Fruit fly (Drosophila melanogaster) whole organism, embryonic: Measurements from ENCODE around the gene VGlut.

Source experiments
- ATbp ChIP-seq: fragments of 200-800 bp; sonication (Bioruptor generic); optimal IDR thresholded peaks from 2 replicates; lab custom pipeline; 2017; ENCODE audit warnings: missing biosample characterization, mild to moderate bottlenecking, missing genetic modification characterization, missing genetic modification reagents
- CG1024 ChIP-seq: fragments of 200-800 bp; sonication (Bioruptor generic); IDR thresholded peaks from 2 replicates; pipeline ENCODE4 v1.3.6; 2022; ENCODE audit warnings: missing biosample characterization, missing genetic modification characterization
- CG10543 ChIP-seq: fragments of 200-800 bp; sonication (Bioruptor generic); optimal IDR thresholded peaks from 3 replicates; lab custom pipeline; 2017; ENCODE audit warnings: missing biosample characterization, mild to moderate bottlenecking, missing genetic modification characterization, moderate library complexity
- CG12299 ChIP-seq: fragments of 200-800 bp; sonication (Bioruptor generic); optimal IDR thresholded peaks from 2 replicates; lab custom pipeline; 2018; ENCODE audit warnings: missing biosample characterization, mild to moderate bottlenecking, missing genetic modification characterization
- CG1602 ChIP-seq: fragments of 200-800 bp; sonication (Bioruptor generic); optimal IDR thresholded peaks from 3 replicates; lab custom pipeline; 2016; ENCODE audit warnings: missing biosample characterization, missing genetic modification characterization
- CG17359 ChIP-seq: fragments of 200-800 bp; sonication (Bioruptor generic); optimal IDR thresholded peaks from 3 replicates; lab custom pipeline; 2018; ENCODE audit warnings: missing biosample characterization, mild to moderate bottlenecking, missing genetic modification characterization, moderate library complexity
- CG17612 ChIP-seq: fragments of 200-800 bp; sonication (Bioruptor generic); IDR thresholded peaks from 2 replicates; pipeline ENCODE4 v1.3.6; 2022; ENCODE audit warnings: missing biosample characterization, missing genetic modification characterization
- CG1792 ChIP-seq: fragments of 200-800 bp; sonication (Bioruptor generic); optimal IDR thresholded peaks from 2 replicates; lab custom pipeline; 2016; ENCODE audit warnings: missing biosample characterization, missing genetic modification characterization
- CG18011 ChIP-seq: fragments of 200-800 bp; sonication (Bioruptor generic); optimal IDR thresholded peaks from 2 replicates; lab custom pipeline; 2017; ENCODE audit warnings: missing biosample characterization, missing genetic modification characterization, mild to moderate bottlenecking, moderate library complexity, missing genotype
- CG2116 ChIP-seq: fragments of 200-800 bp; sonication (Bioruptor generic); optimal IDR thresholded peaks from 3 replicates; lab custom pipeline; 2018; ENCODE audit warnings: missing biosample characterization, mild to moderate bottlenecking, missing genetic modification characterization
- CG2889 ChIP-seq: fragments of 200-800 bp; sonication (Bioruptor generic); IDR thresholded peaks from 3 replicates; pipeline ENCODE4 v1.3.6; 2022; ENCODE audit warnings: missing biosample characterization, missing genetic modification characterization
- CG30403 ChIP-seq: fragments of 200-800 bp; sonication (Bioruptor generic); optimal IDR thresholded peaks from 3 replicates; lab custom pipeline; 2016; ENCODE audit warnings: missing biosample characterization, missing genetic modification characterization
- CG31388 ChIP-seq: fragments of 200-800 bp; sonication (Bioruptor generic); optimal IDR thresholded peaks from 2 replicates; lab custom pipeline; 2016; ENCODE audit warnings: missing biosample characterization, missing genetic modification characterization
- CG32532 ChIP-seq: fragments of 200-800 bp; sonication (Bioruptor generic); IDR thresholded peaks from 2 replicates; pipeline ENCODE4 v1.3.6; 2022; ENCODE audit warnings: missing biosample characterization, missing genetic modification characterization
- CG4404 ChIP-seq: fragments of 200-800 bp; sonication (Bioruptor generic); IDR thresholded peaks from 2 replicates; pipeline ENCODE4 v1.3.6; 2022; ENCODE audit warnings: missing biosample characterization, missing genetic modification characterization
- CG6765 ChIP-seq: fragments of 200-800 bp; sonication (Bioruptor generic); optimal IDR thresholded peaks from 3 replicates; lab custom pipeline; 2017; ENCODE audit warnings: missing biosample characterization, mild to moderate bottlenecking, missing genetic modification characterization
- CG7963 ChIP-seq: fragments of 200-800 bp; sonication (Bioruptor generic); IDR thresholded peaks from 3 replicates; pipeline ENCODE4 v1.3.6; 2022; ENCODE audit warnings: missing biosample characterization, missing genetic modification characterization; ENCODE audit not compliant: partially characterized antibody
- CG8290 ChIP-seq, 3 experiments: fragments of 200-800 bp; sonication (Bioruptor generic); optimal IDR thresholded peaks; 2 replicates each; lab custom pipeline; 2016 to 2019; ENCODE audit warnings: missing biosample characterization in 3 of 3, missing genetic modification characterization in 3 of 3, mild to moderate bottlenecking in 2 of 3, moderate library complexity in 1 of 3
- CG8924 ChIP-seq: fragments of 200-800 bp; optimal IDR thresholded peaks from 3 replicates; lab custom pipeline; 2019; ENCODE audit warnings: missing biosample characterization, mild to moderate bottlenecking, missing genetic modification characterization, moderate library complexity
- CoRest ChIP-seq: fragments of 200-800 bp; sonication (Bioruptor generic); optimal IDR thresholded peaks from 3 replicates; lab custom pipeline; 2018; ENCODE audit warnings: missing biosample characterization, mild to moderate bottlenecking, missing genetic modification characterization, moderate library complexity
- Dad ChIP-seq: fragments of 200-800 bp; sonication (Bioruptor generic); optimal IDR thresholded peaks from 3 replicates; lab custom pipeline; 2016; ENCODE audit warnings: missing biosample characterization, missing genetic modification characterization
- Dp ChIP-seq: fragments of 200-800 bp; sonication (Bioruptor generic); optimal IDR thresholded peaks from 2 replicates; lab custom pipeline; 2018; ENCODE audit warnings: missing biosample characterization, mild to moderate bottlenecking, missing genetic modification characterization, moderate library complexity
- Drgx ChIP-seq: fragments of 200-800 bp; sonication (Bioruptor generic); IDR thresholded peaks from 2 replicates; pipeline ENCODE4 v1.3.6; 2022; ENCODE audit warnings: missing biosample characterization, missing genetic modification characterization
- E2f1 ChIP-seq: fragments of 200-800 bp; sonication (Bioruptor generic); IDR thresholded peaks from 2 replicates; pipeline ENCODE4 v1.3.6; 2022; ENCODE audit warnings: missing biosample characterization, missing genetic modification characterization
- Elba2 ChIP-seq: fragments of 200-800 bp; sonication (Bioruptor generic); optimal IDR thresholded peaks from 3 replicates; lab custom pipeline; 2016; ENCODE audit warnings: missing biosample characterization, missing genetic modification characterization
- Ets97D ChIP-seq: fragments of 200-800 bp; sonication (Bioruptor generic); optimal IDR thresholded peaks from 3 replicates; lab custom pipeline; 2016; ENCODE audit warnings: missing biosample characterization, missing genetic modification characterization
- GATAe ChIP-seq: fragments of 200-800 bp; sonication (Bioruptor generic); conservative IDR thresholded peaks from 2 replicates; pipeline ENCODE4 v1.3.6; 2022; ENCODE audit warnings: missing biosample characterization, missing genetic modification characterization
- HmgZ ChIP-seq: fragments of 200-800 bp; sonication (Bioruptor generic); optimal IDR thresholded peaks from 2 replicates; lab custom pipeline; 2018; ENCODE audit warnings: missing biosample characterization, mild to moderate bottlenecking, missing genetic modification characterization
- Hr78 ChIP-seq, 2 experiments: fragments of 200-800 bp in 1 of 2; fragments of >200 bp in 1 of 2; sonication (Bioruptor generic) in 1 of 2; optimal IDR thresholded peaks; 2 replicates each; lab custom pipeline; 2017 to 2019; ENCODE audit warnings: missing biosample characterization in 2 of 2, missing genetic modification characterization in 2 of 2, mild to moderate bottlenecking in 1 of 2, moderate library complexity in 1 of 2
- Nf-YC ChIP-seq: fragments of 200-800 bp; optimal IDR thresholded peaks from 3 replicates; lab custom pipeline; 2019; ENCODE audit warnings: missing biosample characterization, mild to moderate bottlenecking, missing genetic modification characterization, moderate library complexity
- PHDP ChIP-seq: fragments of 200-800 bp; sonication (Bioruptor generic); optimal IDR thresholded peaks from 3 replicates; lab custom pipeline; 2018; ENCODE audit warnings: missing biosample characterization, mild to moderate bottlenecking, missing genetic modification characterization, moderate library complexity
- Ravus ChIP-seq: fragments of 200-800 bp; sonication (Bioruptor generic); IDR thresholded peaks from 2 replicates; pipeline ENCODE4 v1.3.6; 2022; ENCODE audit warnings: missing biosample characterization, missing genetic modification characterization
- Six4 ChIP-seq: fragments of 200-800 bp; sonication (Bioruptor generic); optimal IDR thresholded peaks from 2 replicates; lab custom pipeline; 2016; ENCODE audit warnings: missing biosample characterization, missing genetic modification characterization
- Usf ChIP-seq: fragments of 200-800 bp; sonication (Bioruptor generic); optimal IDR thresholded peaks from 2 replicates; lab custom pipeline; 2017; ENCODE audit warnings: missing genotype, missing biosample characterization, missing genetic modification characterization
- bbx ChIP-seq: fragments of 200-800 bp; sonication (Bioruptor generic); IDR thresholded peaks from 2 replicates; pipeline ENCODE4 v1.3.6; 2022; ENCODE audit warnings: missing biosample characterization, missing genetic modification characterization; ENCODE audit not compliant: partially characterized antibody
- da ChIP-seq: fragments of 200-800 bp; sonication (Bioruptor generic); optimal IDR thresholded peaks from 2 replicates; lab custom pipeline; 2016; ENCODE audit warnings: missing biosample characterization, missing genetic modification characterization
- dan ChIP-seq: fragments of 200-800 bp; sonication (Bioruptor generic); IDR thresholded peaks from 2 replicates; pipeline ENCODE4 v1.3.6; 2022; ENCODE audit warnings: missing biosample characterization, missing genetic modification characterization
- esg ChIP-seq: fragments of 200-800 bp; sonication (Bioruptor generic); conservative IDR thresholded peaks from 2 replicates; pipeline ENCODE4 v1.3.6; 2022; ENCODE audit warnings: missing biosample characterization, missing genetic modification characterization
- fd96Cb ChIP-seq: fragments of 200-800 bp; sonication (Bioruptor generic); optimal IDR thresholded peaks from 2 replicates; lab custom pipeline; 2018; ENCODE audit warnings: missing biosample characterization, mild to moderate bottlenecking, missing genetic modification characterization, moderate library complexity
- gcm2 ChIP-seq: fragments of 200-800 bp; sonication (Bioruptor generic); optimal IDR thresholded peaks from 2 replicates; lab custom pipeline; 2016; ENCODE audit warnings: missing biosample characterization, missing genetic modification characterization
- gsb-n ChIP-seq: fragments of 200-800 bp; sonication (Bioruptor generic); optimal IDR thresholded peaks from 3 replicates; lab custom pipeline; 2018; ENCODE audit warnings: missing biosample characterization, mild to moderate bottlenecking, missing genetic modification characterization
- her ChIP-seq: fragments of 200-800 bp; sonication (Bioruptor generic); optimal IDR thresholded peaks from 2 replicates; lab custom pipeline; 2016; ENCODE audit warnings: missing biosample characterization, missing genetic modification characterization
- insv ChIP-seq, 2 experiments: fragments of 200-800 bp; sonication (Bioruptor generic); optimal IDR thresholded peaks; 3 replicates each; lab custom pipeline; 2016 to 2018; ENCODE audit warnings: missing biosample characterization in 2 of 2, missing genetic modification characterization in 2 of 2
- knrl ChIP-seq: fragments of 200-800 bp; sonication (Bioruptor generic); IDR thresholded peaks from 3 replicates; pipeline ENCODE4 v1.3.6; 2022; ENCODE audit warnings: missing biosample characterization, missing genetic modification characterization; ENCODE audit not compliant: partially characterized antibody
- onecut ChIP-seq: fragments of 200-800 bp; sonication (Bioruptor generic); IDR thresholded peaks from 2 replicates; pipeline ENCODE4 v1.3.6; 2022; ENCODE audit warnings: missing biosample characterization, missing genetic modification characterization
- pita ChIP-seq: fragments of 200-800 bp; sonication (Bioruptor generic); optimal IDR thresholded peaks from 2 replicates; lab custom pipeline; 2017; ENCODE audit warnings: missing biosample characterization, mild to moderate bottlenecking, missing genetic modification characterization
- row ChIP-seq: fragments of 200-800 bp; sonication (Bioruptor generic); IDR thresholded peaks from 3 replicates; pipeline ENCODE4 v1.3.6; 2022; ENCODE audit warnings: missing biosample characterization, missing genetic modification characterization
- sqz ChIP-seq: fragments of 200-800 bp; sonication (Bioruptor generic); optimal IDR thresholded peaks from 3 replicates; lab custom pipeline; 2018; ENCODE audit warnings: missing biosample characterization, mild to moderate bottlenecking, missing genetic modification characterization
- zen2 ChIP-seq: fragments of 200-800 bp; sonication (Bioruptor generic); IDR thresholded peaks from 3 replicates; pipeline ENCODE4 v1.3.6; 2022; ENCODE audit warnings: missing biosample characterization, missing genetic modification characterization; ENCODE audit not compliant: partially characterized antibody

The VGlut gene

dm6 chr2L:2363626-2364147 lies 36.4 kb upstream of the VGlut start (continued):
- TF ChIP-seq HmgZ (tag; lab: Kevin White, UChicago) (peak; percentile 91), E2f1 (GFP tag; lab: Robert Waterston, UW) (peak; percentile 84), CG8924 (tag; lab: Kevin White, UChicago) (peak; percentile 91), CG12299 (tag; lab: Kevin White, UChicago) (peak; percentile 91), CG18011 (peak; percentile 47), her (GFP tag; lab: Kevin White, UChicago) (no peak), CG17359 (tag; lab: Kevin White, UChicago) (peak; percentile 91), CG8290 (GFP tag; optimal IDR thresholded peaks at IDR 0.05; lab: Kevin White, UChicago) (peak; percentile 51), CG8290 (tag; optimal IDR thresholded peaks at IDR 0.05; lab: Kevin White, UChicago) (peak; percentile 24 to 63), CG10543 (GFP tag; lab: Kevin White, UChicago) (peak; percentile 86), CG32532 (GFP tag; lab: Robert Waterston, UW) (peak; percentile 88), GATAe (peak; percentile 49; the same call in 1 of the 2 replicates), pita (GFP tag; lab: Kevin White, UChicago) (no peak), CG1792 (GFP tag; lab: Kevin White, UChicago) (peak; percentile 25), CG1024 (GFP tag; lab: Robert Waterston, UW) (peak; percentile 72), Ravus (GFP tag; lab: Robert Waterston, UW) (peak; percentile 56), gcm2 (GFP tag; lab: Kevin White, UChicago) (peak; percentile 64), ATbp (GFP tag; lab: Kevin White, UChicago) (peak; percentile 80), Dp (GFP tag; lab: Kevin White, UChicago) (no peak), Elba2 (GFP tag; lab: Kevin White, UChicago) (peak; percentile 0), gsb-n (tag; lab: Kevin White, UChicago) (peak; percentile 94), Usf (GFP tag; lab: Kevin White, UChicago) (peak; percentile 58), Hr78 (GFP tag; optimal IDR thresholded peaks at IDR 0.05; lab: Kevin White, UChicago) (peak in 1 of 2 experiments; percentile 70), Ets97D (peak; percentile 48), knrl (GFP tag; lab: Robert Waterston, UW) (no peak), zen2 (GFP tag; lab: Robert Waterston, UW) (no peak), PHDP (tag; lab: Kevin White, UChicago) (peak; percentile 92), CG2116 (GFP tag; lab: Kevin White, UChicago) (peak; percentile 45), insv (GFP tag; optimal IDR thresholded peaks at IDR 0.05; lab: Kevin White, UChicago) (peak in 1 of 2 experiments; percentile 58), CG17612 (GFP tag; lab: Robert Waterston, UW) (no peak), CG7963 (GFP tag; lab: Robert Waterston, UW) (no peak), CoRest (tag; lab: Kevin White, UChicago) (peak; percentile 91), fd96Cb (tag; lab: Kevin White, UChicago) (peak; percentile 91), CG4404 (no peak; the same call in 1 of the 2 replicates), Nf-YC (tag; lab: Kevin White, UChicago) (peak; percentile 75), row (GFP tag; lab: Robert Waterston, UW) (peak; percentile 92), bbx (GFP tag; lab: Robert Waterston, UW) (no peak), CG1602 (peak; percentile 78), Drgx (GFP tag; lab: Robert Waterston, UW) (peak; percentile 97), da (GFP tag; lab: Kevin White, UChicago) (no peak), sqz (GFP tag; lab: Kevin White, UChicago) (peak; percentile 81), dan (GFP tag; lab: Robert Waterston, UW) (no peak), Six4 (GFP tag; lab: Kevin White, UChicago) (peak; percentile 72), CG6765 (GFP tag; lab: Kevin White, UChicago) (peak; percentile 74), CG2889 (GFP tag; lab: Robert Waterston, UW) (no peak), CG31388 (GFP tag; lab: Kevin White, UChicago) (peak; percentile 26), onecut (GFP tag; lab: Robert Waterston, UW) (peak; percentile 77), Dad (peak; percentile 56), CG30403 (GFP tag; lab: Kevin White, UChicago) (peak; percentile 82), esg (GFP tag; lab: Robert Waterston, UW) (peak; percentile 77)
